Fruit fly (Drosophila melanogaster) S2 (cell line): ENCODE results near the gene CG15549.

Experiments
- CG8478 ChIP-seq: fragments of >200 bp; optimal IDR thresholded peaks from 2 replicates; lab custom pipeline; 2018
- CTCF ChIP-seq, 2 experiments: fragments of >200 bp; optimal IDR thresholded peaks; 2 replicates each; lab custom pipeline; 2018

- TF ChIP-seq CG8478 (lab: Kevin White, UChicago) = no peak
- TF ChIP-seq CTCF (optimal IDR thresholded peaks at IDR 0.05; lab: Kevin White, UChicago) = no peak
Observed at dm6 chr3R:30893738-30894137, 42.6 kb downstream of the CG15549 start, which contains the start of gene Cyp4c3.
